Worm (Caenorhabditis elegans) whole organism, midembryonic: ENCODE results near the gene trcs-1.

Experiments
- T22C8.4 ChIP-seq: fragments of 200-800 bp; sonication (Bioruptor generic); IDR thresholded peaks from 2 replicates; pipeline ENCODE4 v1.3.6; 2022; ENCODE audit warnings: missing genetic modification characterization, missing compliant biosample characterization
- cog-1 ChIP-seq: sonication (generic microtip); optimal IDR thresholded peaks from 2 replicates; lab custom pipeline; 2016; ENCODE audit warnings: missing genetic modification characterization, missing compliant biosample characterization
- flt-1 ChIP-seq: fragments of 200-800 bp; sonication (Bioruptor generic); IDR thresholded peaks from 2 replicates; pipeline ENCODE4 v1.3.6; 2022; ENCODE audit warnings: missing genetic modification characterization, missing compliant biosample characterization
- klf-2 ChIP-seq: fragments of 200-800 bp; sonication (Bioruptor generic); conservative IDR thresholded peaks from 2 replicates; pipeline ENCODE4 v1.3.6; 2022; ENCODE audit warnings: missing genetic modification reagents, missing genetic modification characterization, missing compliant biosample characterization
- med-1 ChIP-seq: sonication (generic microtip); optimal IDR thresholded peaks from 2 replicates; lab custom pipeline; 2017; ENCODE audit warnings: missing genetic modification characterization, mild to moderate bottlenecking, missing compliant biosample characterization, antibody characterized with exemption, missing genetic modification reagents; ENCODE audit not compliant: insufficient read depth
- ref-1 ChIP-seq: fragments of 200-800 bp; sonication (Bioruptor generic); conservative IDR thresholded peaks from 2 replicates; pipeline ENCODE4 v1.3.6; 2022; ENCODE audit warnings: missing genetic modification reagents, missing genetic modification characterization, missing compliant biosample characterization
- tab-1 ChIP-seq: fragments of 200-800 bp; sonication (Bioruptor generic); IDR thresholded peaks from 2 replicates; pipeline ENCODE4 v1.3.6; 2022; ENCODE audit warnings: missing genetic modification characterization, missing compliant biosample characterization
- ztf-23 ChIP-seq: fragments of 200-800 bp; sonication (Bioruptor generic); IDR thresholded peaks from 2 replicates; pipeline ENCODE4 v1.3.6; 2022; ENCODE audit warnings: missing genetic modification reagents, missing genetic modification characterization, missing compliant biosample characterization
- ztf-29 ChIP-seq: fragments of 200-800 bp; sonication (Bioruptor generic); IDR thresholded peaks from 2 replicates; pipeline ENCODE4 v1.3.6; 2022; ENCODE audit warnings: missing genetic modification reagents, missing genetic modification characterization, missing compliant biosample characterization

ce11 chrIV:9625829-9626228 lies 37.2 kb upstream of the trcs-1 start:
- TF ChIP-seq ztf-29 (GFP tag; lab: Robert Waterston, UW) (no peak), flt-1 (no peak), med-1 (GFP tag; lab: Kevin White, UChicago) (no peak), cog-1 (no peak), klf-2 (GFP tag; lab: Robert Waterston, UW) (no peak), T22C8.4 (GFP tag; lab: Robert Waterston, UW) (no peak), ref-1 (GFP tag; lab: Robert Waterston, UW) (no peak), tab-1 (no peak), ztf-23 (no peak)
